Worm (Caenorhabditis elegans): ENCODE measurements around the gene T22F3.2.
"Not testable (repeated sequence)": the region's sequence is repeated elsewhere in the genome, so short reads cannot be mapped to it uniquely, and the experiment has no call there.

Gene T22F3.2

DNA sequence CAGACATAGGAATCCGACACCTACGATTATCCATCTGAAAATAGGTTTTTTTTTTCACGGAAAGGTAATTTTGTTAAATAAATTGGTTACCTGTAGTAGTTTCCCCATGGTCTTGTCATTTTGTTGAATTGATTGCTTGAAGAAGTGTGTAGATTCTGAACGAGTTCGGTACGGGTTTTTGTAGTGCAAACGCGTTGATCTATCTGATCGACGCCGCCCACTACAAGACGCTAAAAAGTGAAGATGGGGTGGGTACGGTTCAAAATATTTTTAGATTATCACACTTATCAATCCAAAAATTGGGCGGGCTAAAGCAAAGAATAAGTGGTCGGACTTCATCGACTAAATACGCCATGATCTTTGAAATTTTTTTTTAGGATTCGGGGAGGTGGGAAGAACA lies 28.0 kb downstream of the T22F3.2 start, which contains the start of gene T22F3.11:
T22F3.11 (minus strand) TSS at position 157 of the 400 bp plus-strand sequence.
- TF ChIP-seq aly-1 (tag; optimal IDR thresholded peaks at IDR 0.05): no peak
- TF ChIP-seq tbx-11 (GFP tag; IDR thresholded peaks at IDR 0.05): no peak
- no peak for TF ChIP-seq ceh-13 (GFP tag; optimal IDR thresholded peaks at IDR 0.05)
- TF ChIP-seq ets-7 (tag; optimal IDR thresholded peaks at IDR 0.05): no peak
- TF ChIP-seq hmg-4 (GFP tag; optimal IDR thresholded peaks at IDR 0.05): no peak
- no peak for TF ChIP-seq F13C5.2 (tag; optimal IDR thresholded peaks at IDR 0.05)
- no peak for TF ChIP-seq ama-1 (optimal IDR thresholded peaks at IDR 0.05)
- TF ChIP-seq ceh-36 (tag; optimal IDR thresholded peaks at IDR 0.05): no peak
- TF ChIP-seq tra-4 (tag; optimal IDR thresholded peaks at IDR 0.05): no peak
- no peak for TF ChIP-seq pes-1 (GFP tag; IDR thresholded peaks at IDR 0.05)
- TF ChIP-seq sea-1 (GFP tag; conservative IDR thresholded peaks at IDR 0.05): no peak
- TF ChIP-seq tbx-37 (GFP tag; conservative IDR thresholded peaks at IDR 0.05): no peak
- TF ChIP-seq hmbx-1 (tag; optimal IDR thresholded peaks at IDR 0.05): no peak
- no peak for TF ChIP-seq hnd-1 (tag; optimal IDR thresholded peaks at IDR 0.05)
- no peak for TF ChIP-seq B0310.2 (tag; optimal IDR thresholded peaks at IDR 0.05)
- no peak for TF ChIP-seq flt-1 (GFP tag; IDR thresholded peaks at IDR 0.05)
- TF ChIP-seq scrt-1 (GFP tag; IDR thresholded peaks at IDR 0.05): no peak

- TF ChIP-seq tbx-11 (GFP tag; IDR thresholded peaks at IDR 0.05) (no peak), ets-7 (tag; optimal IDR thresholded peaks at IDR 0.05) (no peak), ama-1 (optimal IDR thresholded peaks at IDR 0.05) (no peak), scrt-1 (GFP tag; IDR thresholded peaks at IDR 0.05) (no peak), tra-4 (tag; optimal IDR thresholded peaks at IDR 0.05) (no peak), aly-1 (tag; optimal IDR thresholded peaks at IDR 0.05) (no peak), hmbx-1 (tag; optimal IDR thresholded peaks at IDR 0.05) (no peak), B0310.2 (tag; optimal IDR thresholded peaks at IDR 0.05) (no peak), sea-1 (GFP tag; conservative IDR thresholded peaks at IDR 0.05) (no peak), tbx-37 (GFP tag; conservative IDR thresholded peaks at IDR 0.05) (no peak), hmg-4 (GFP tag; optimal IDR thresholded peaks at IDR 0.05) (no peak), flt-1 (GFP tag; IDR thresholded peaks at IDR 0.05) (no peak), hnd-1 (tag; optimal IDR thresholded peaks at IDR 0.05) (no peak), F13C5.2 (tag; optimal IDR thresholded peaks at IDR 0.05) (no peak), ceh-36 (tag; optimal IDR thresholded peaks at IDR 0.05) (no peak)
Observed at ce11 chrV:3616844-3617243, 30.4 kb downstream of the T22F3.2 start.

DNA sequence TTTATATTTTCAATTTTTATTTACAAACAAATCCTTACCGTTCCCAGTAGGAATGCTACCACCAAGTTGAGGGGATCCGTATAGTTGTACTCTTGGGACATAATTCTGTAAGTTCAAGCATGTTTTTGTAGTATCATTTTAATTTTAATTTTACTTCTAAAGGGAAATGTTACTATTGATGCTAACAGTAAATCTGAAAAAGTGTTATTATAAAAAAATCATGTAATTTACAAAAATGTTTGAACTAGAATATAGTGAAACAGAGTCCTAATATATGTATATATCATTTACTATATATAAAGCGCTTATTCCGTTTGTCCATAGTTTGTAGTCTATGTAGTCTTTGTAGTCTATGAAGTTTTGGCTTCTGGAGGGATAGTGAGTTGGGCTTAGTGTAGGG lies 34.2 kb downstream of the T22F3.2 start, which contains the start of gene srx-93:
srx-93 (minus strand) TSS at position 101 of the 400 bp plus-strand sequence.
- TF ChIP-seq F13C5.2, hnd-1, ets-7 (tag; optimal IDR thresholded peaks at IDR 0.05): not testable (repeated sequence)

- TF ChIP-seq hmbx-1 (tag; optimal IDR thresholded peaks at IDR 0.05) (no peak), flt-1 (GFP tag; IDR thresholded peaks at IDR 0.05) (no peak), ceh-13 (GFP tag; optimal IDR thresholded peaks at IDR 0.05) (no peak)
Observed at ce11 chrV:3626944-3627343, 40.5 kb downstream of the T22F3.2 start, which contains the start of gene F59B1.4. F59B1.4 (minus strand) TSS chrV:3627044.

ce11 chrV:3631591-3631990 lies 45.2 kb downstream of the T22F3.2 start, which contains the start of gene F59B1.6:
F59B1.6 (minus strand) TSS chrV:3631691.
- TF ChIP-seq sea-1 (GFP tag; conservative IDR thresholded peaks at IDR 0.05) (no peak), scrt-1 (GFP tag; IDR thresholded peaks at IDR 0.05) (no peak), tra-4 (tag; optimal IDR thresholded peaks at IDR 0.05) (no peak), F13C5.2 (tag; optimal IDR thresholded peaks at IDR 0.05) (no peak), hmg-4 (GFP tag; optimal IDR thresholded peaks at IDR 0.05) (no peak), tbx-37 (GFP tag; conservative IDR thresholded peaks at IDR 0.05) (no peak), hmbx-1 (tag; optimal IDR thresholded peaks at IDR 0.05) (no peak), tbx-11 (GFP tag; IDR thresholded peaks at IDR 0.05) (no peak), ama-1 (optimal IDR thresholded peaks at IDR 0.05) (no peak), B0310.2 (tag; optimal IDR thresholded peaks at IDR 0.05) (no peak)

ce11 chrV:3632249-3633030 lies 46.0 kb downstream of the T22F3.2 start:
- no peak for TF ChIP-seq scrt-1 (GFP tag; IDR thresholded peaks at IDR 0.05)
- no peak for TF ChIP-seq ets-7 (tag; optimal IDR thresholded peaks at IDR 0.05)
- no peak for TF ChIP-seq aly-1 (tag; optimal IDR thresholded peaks at IDR 0.05)
- TF ChIP-seq B0310.2 (tag; optimal IDR thresholded peaks at IDR 0.05): no peak
- no peak for TF ChIP-seq flt-1 (GFP tag; IDR thresholded peaks at IDR 0.05)
- no peak for TF ChIP-seq ceh-13 (GFP tag; optimal IDR thresholded peaks at IDR 0.05)
- TF ChIP-seq sea-1 (GFP tag; conservative IDR thresholded peaks at IDR 0.05): no peak
- no peak for TF ChIP-seq hmbx-1 (tag; optimal IDR thresholded peaks at IDR 0.05)
- no peak for TF ChIP-seq tbx-11 (GFP tag; IDR thresholded peaks at IDR 0.05)
- no peak for TF ChIP-seq hnd-1 (tag; optimal IDR thresholded peaks at IDR 0.05)
- no peak for TF ChIP-seq tra-4 (tag; optimal IDR thresholded peaks at IDR 0.05)
- no peak for TF ChIP-seq hmg-4 (GFP tag; optimal IDR thresholded peaks at IDR 0.05)
- no peak for TF ChIP-seq tbx-37 (GFP tag; conservative IDR thresholded peaks at IDR 0.05)
- no peak for TF ChIP-seq ama-1 (optimal IDR thresholded peaks at IDR 0.05)
- no peak for TF ChIP-seq pes-1 (GFP tag; IDR thresholded peaks at IDR 0.05)
- no peak for TF ChIP-seq ceh-36 (tag; optimal IDR thresholded peaks at IDR 0.05)

ce11 chrV:3633041-3633440 lies 46.6 kb downstream of the T22F3.2 start, which contains the start of gene F59B1.2:
F59B1.2 (plus strand) TSS chrV:3633341.
- TF ChIP-seq scrt-1 (GFP tag; IDR thresholded peaks at IDR 0.05) (no peak), sea-1 (GFP tag; conservative IDR thresholded peaks at IDR 0.05) (no peak), ets-7 (tag; optimal IDR thresholded peaks at IDR 0.05) (no peak), ceh-36 (tag; optimal IDR thresholded peaks at IDR 0.05) (no peak), pes-1 (GFP tag; IDR thresholded peaks at IDR 0.05) (no peak), aly-1 (tag; optimal IDR thresholded peaks at IDR 0.05) (no peak), hmbx-1 (tag; optimal IDR thresholded peaks at IDR 0.05) (no peak)
